Fruit fly (Drosophila melanogaster): Measurements from ENCODE around the gene scramb1.

scramb1 gene

dm6 chr3L:10224470-10225213 lies 398 bp downstream of the scramb1 start:
- TF ChIP-seq kay (GFP tag; ENCODE audit: borderline replicate concordance) (no peak), CG11617 (GFP tag; optimal IDR thresholded peaks at IDR 0.05) (no peak), bab1 (GFP tag; optimal IDR thresholded peaks at IDR 0.05) (no peak), cnc (optimal IDR thresholded peaks at IDR 0.05) (no peak), CG1620 (GFP tag; optimal IDR thresholded peaks at IDR 0.05) (no peak), pad (GFP tag; optimal IDR thresholded peaks at IDR 0.05) (no peak), Clk (GFP tag; optimal IDR thresholded peaks at IDR 0.05) (no peak), tj (GFP tag; optimal IDR thresholded peaks at IDR 0.05) (no peak), CG33017 (tag; optimal IDR thresholded peaks at IDR 0.05) (no peak), CG7101 (tag; optimal IDR thresholded peaks at IDR 0.05) (no peak), ovo (GFP tag; optimal IDR thresholded peaks at IDR 0.05) (no peak), CG12768 (GFP tag; optimal IDR thresholded peaks at IDR 0.05) (no peak), CG14711 (tag; optimal IDR thresholded peaks at IDR 0.05) (no peak), Hr96 (GFP tag; optimal IDR thresholded peaks at IDR 0.05) (no peak), CG5204 (GFP tag; optimal IDR thresholded peaks at IDR 0.05) (no peak)

- TF ChIP-seq toe (GFP tag; optimal IDR thresholded peaks at IDR 0.05) (no peak), CG33017 (tag; optimal IDR thresholded peaks at IDR 0.05) (no peak), cnc (optimal IDR thresholded peaks at IDR 0.05) (no peak), CG5204 (GFP tag; optimal IDR thresholded peaks at IDR 0.05) (no peak), Clk (GFP tag; optimal IDR thresholded peaks at IDR 0.05) (no peak), CG7101 (tag; optimal IDR thresholded peaks at IDR 0.05) (no peak), CG1620 (GFP tag; optimal IDR thresholded peaks at IDR 0.05) (no peak), Crg-1 (GFP tag; optimal IDR thresholded peaks at IDR 0.05) (no peak), CG11617 (GFP tag; optimal IDR thresholded peaks at IDR 0.05) (no peak), Hr96 (GFP tag; optimal IDR thresholded peaks at IDR 0.05) (no peak), CG14711 (tag; optimal IDR thresholded peaks at IDR 0.05) (no peak), kay (GFP tag; ENCODE audit: borderline replicate concordance) (no peak), bab1 (GFP tag; optimal IDR thresholded peaks at IDR 0.05) (no peak), tj (GFP tag; optimal IDR thresholded peaks at IDR 0.05) (no peak)
Observed at dm6 chr3L:10223397-10223796, 1.6 kb downstream of the scramb1 start.

- TF ChIP-seq Crg-1 (GFP tag; optimal IDR thresholded peaks at IDR 0.05) (no peak), CG33017 (tag; optimal IDR thresholded peaks at IDR 0.05) (no peak), cic (GFP tag; optimal IDR thresholded peaks at IDR 0.05) (no peak), CG12768 (GFP tag; optimal IDR thresholded peaks at IDR 0.05) (no peak), tj (GFP tag; optimal IDR thresholded peaks at IDR 0.05) (no peak), ovo (GFP tag; optimal IDR thresholded peaks at IDR 0.05) (no peak)
Observed at dm6 chr3L:10220064-10220463, 5.0 kb downstream of the scramb1 start, which contains the start of gene CG32055. TSS of gene CG32055 (minus strand) at chr3L:10220164.

- TF ChIP-seq cnc (optimal IDR thresholded peaks at IDR 0.05) (no peak), pad (GFP tag; optimal IDR thresholded peaks at IDR 0.05) (no peak), bab1 (GFP tag; optimal IDR thresholded peaks at IDR 0.05) (no peak), Clk (GFP tag; optimal IDR thresholded peaks at IDR 0.05) (no peak), tj (GFP tag; optimal IDR thresholded peaks at IDR 0.05) (no peak), CG7101 (tag; optimal IDR thresholded peaks at IDR 0.05) (no peak), CG5204 (GFP tag; optimal IDR thresholded peaks at IDR 0.05) (no peak), CG7045 (GFP tag; optimal IDR thresholded peaks at IDR 0.05) (no peak), toe (GFP tag; optimal IDR thresholded peaks at IDR 0.05) (no peak), ovo (GFP tag; optimal IDR thresholded peaks at IDR 0.05) (no peak), CG12768 (GFP tag; optimal IDR thresholded peaks at IDR 0.05) (no peak), CG1620 (GFP tag; optimal IDR thresholded peaks at IDR 0.05) (no peak), CG14711 (tag; optimal IDR thresholded peaks at IDR 0.05) (no peak), CG33017 (tag; optimal IDR thresholded peaks at IDR 0.05) (no peak), CG11617 (GFP tag; optimal IDR thresholded peaks at IDR 0.05) (no peak), Hr96 (GFP tag; optimal IDR thresholded peaks at IDR 0.05) (no peak), Mnt (GFP tag; optimal IDR thresholded peaks at IDR 0.05) (no peak), Crg-1 (GFP tag; optimal IDR thresholded peaks at IDR 0.05) (no peak)
Observed at dm6 chr3L:10215365-10215764, 9.7 kb downstream of the scramb1 start, which contains the start of gene CG8065. TSS of gene CG8065 (plus strand) at chr3L:10215665.

- TF ChIP-seq bab1 (GFP tag; optimal IDR thresholded peaks at IDR 0.05) (no peak), cnc (optimal IDR thresholded peaks at IDR 0.05) (no peak), CG11617 (GFP tag; optimal IDR thresholded peaks at IDR 0.05) (no peak)
Observed at dm6 chr3L:10206226-10206968, 18.6 kb downstream of the scramb1 start.

- TF ChIP-seq cic (GFP tag; optimal IDR thresholded peaks at IDR 0.05), result no peak
- TF ChIP-seq cnc (optimal IDR thresholded peaks at IDR 0.05), result no peak
- no peak for TF ChIP-seq Mnt (GFP tag; optimal IDR thresholded peaks at IDR 0.05)
- TF ChIP-seq Hr96 (GFP tag; optimal IDR thresholded peaks at IDR 0.05), result no peak
- no peak for TF ChIP-seq ovo (GFP tag; optimal IDR thresholded peaks at IDR 0.05)
- no peak for TF ChIP-seq CG5204 (GFP tag; optimal IDR thresholded peaks at IDR 0.05)
Observed at dm6 chr3L:10205823-10206222, 19.2 kb downstream of the scramb1 start.

Measured in whole organism, adult.